Fruit fly (Drosophila melanogaster): Measurements from ENCODE around the gene Gr93a.

- TF ChIP-seq jim (GFP tag; optimal IDR thresholded peaks at IDR 0.05) (no peak), GATAd (GFP tag; optimal IDR thresholded peaks at IDR 0.05) (no peak), psq (GFP tag; optimal IDR thresholded peaks at IDR 0.05) (no peak), fru (GFP tag; optimal IDR thresholded peaks at IDR 0.05) (no peak), Hr78 (GFP tag; optimal IDR thresholded peaks at IDR 0.05) (no peak), OdsH (GFP tag; optimal IDR thresholded peaks at IDR 0.05) (no peak), rgr (GFP tag; optimal IDR thresholded peaks at IDR 0.05) (no peak), br (GFP tag; optimal IDR thresholded peaks at IDR 0.05) (no peak), Myc (optimal IDR thresholded peaks at IDR 0.05) (no peak), Abd-B (GFP tag; optimal IDR thresholded peaks at IDR 0.05) (no peak), pan (optimal IDR thresholded peaks at IDR 0.05) (no peak)
These were observed 19.6 kb downstream of the Gr93a start for dm6 chr3R:21851592-21852578.
